Fruit fly (Drosophila melanogaster) whole organism, prepupa: Measurements from ENCODE around the gene Mettl5.

ENCODE experiments used
- CG10669 ChIP-seq: fragments of 200-800 bp; sonication (Bioruptor generic); optimal IDR thresholded peaks from 3 replicates; lab custom pipeline; 2018; ENCODE audit warnings: missing biosample characterization, mild to moderate bottlenecking, missing genetic modification characterization, moderate library complexity
- CG11294 ChIP-seq: fragments of 200-800 bp; sonication (Bioruptor generic); IDR thresholded peaks from 2 replicates; pipeline ENCODE4 v1.3.6; 2022; ENCODE audit warnings: missing biosample characterization, missing genetic modification characterization
- CG3032 ChIP-seq: fragments of 200-800 bp; optimal IDR thresholded peaks from 2 replicates; lab custom pipeline; 2019; ENCODE audit warnings: missing biosample characterization, mild to moderate bottlenecking, missing genetic modification characterization, moderate library complexity
- CG7368 ChIP-seq: fragments of 200-800 bp; sonication (Bioruptor generic); optimal IDR thresholded peaks from 3 replicates; lab custom pipeline; 2016; ENCODE audit warnings: missing biosample characterization, missing genetic modification characterization
- Eip75B ChIP-seq: fragments of 200-800 bp; sonication (Bioruptor generic); optimal IDR thresholded peaks from 3 replicates; lab custom pipeline; 2016; ENCODE audit warnings: missing biosample characterization, missing genetic modification characterization
- Eip93F ChIP-seq: fragments of 200-800 bp; sonication (Bioruptor generic); optimal IDR thresholded peaks from 2 replicates; lab custom pipeline; 2016; ENCODE audit warnings: missing biosample characterization, mild to moderate bottlenecking, missing genetic modification characterization
- Hr39 ChIP-seq: fragments of 200-800 bp; sonication (Bioruptor generic); optimal IDR thresholded peaks from 2 replicates; lab custom pipeline; 2016; ENCODE audit warnings: missing biosample characterization, missing genetic modification characterization
- Sox15 ChIP-seq: fragments of 200-800 bp; sonication (Bioruptor generic); optimal IDR thresholded peaks from 3 replicates; lab custom pipeline; 2016; ENCODE audit warnings: missing biosample characterization, missing genetic modification characterization
- achi ChIP-seq: fragments of 200-800 bp; sonication (Bioruptor generic); optimal IDR thresholded peaks from 3 replicates; lab custom pipeline; 2016; ENCODE audit warnings: missing biosample characterization, missing genetic modification characterization
- dsx ChIP-seq: fragments of 200-800 bp; optimal IDR thresholded peaks from 3 replicates; lab custom pipeline; 2019; ENCODE audit warnings: missing biosample characterization, mild to moderate bottlenecking, missing genetic modification characterization, moderate library complexity; ENCODE audit not compliant: poor library complexity, severe bottlenecking
- net ChIP-seq: fragments of 200-800 bp; sonication (Bioruptor generic); optimal IDR thresholded peaks from 3 replicates; lab custom pipeline; 2016; ENCODE audit warnings: missing biosample characterization, missing genetic modification characterization
- salr ChIP-seq, 2 experiments: fragments of 200-800 bp; sonication (Bioruptor generic); optimal IDR thresholded peaks; 3 replicates each; lab custom pipeline; 2016 to 2018; ENCODE audit warnings: missing biosample characterization in 2 of 2, missing genetic modification characterization in 2 of 2, mild to moderate bottlenecking in 1 of 2

dm6 chr3L:19264141-19264487, 548 bp downstream of the Mettl5 start, which contains the start of gene Max:
- TF ChIP-seq Eip93F (GFP tag; lab: Kevin White, UChicago) (peak; percentile 66), salr (GFP tag; optimal IDR thresholded peaks at IDR 0.05; lab: Kevin White, UChicago) (peak in 1 of 2 experiments; percentile 32), Hr39 (GFP tag; lab: Kevin White, UChicago) (peak; percentile 36), net (GFP tag; lab: Kevin White, UChicago) (peak; percentile 43), Eip75B (GFP tag; lab: Kevin White, UChicago) (peak; percentile 26), achi (GFP tag; lab: Kevin White, UChicago) (peak; percentile 67), CG7368 (GFP tag; lab: Kevin White, UChicago) (peak; percentile 48), dsx (GFP tag; lab: Kevin White, UChicago) (peak; percentile 60), CG3032 (tag; lab: Kevin White, UChicago) (peak; percentile 71), CG10669 (GFP tag; lab: Kevin White, UChicago) (peak; percentile 53), CG11294 (no peak), Sox15 (GFP tag; lab: Kevin White, UChicago) (peak; percentile 32)
